Worm (Caenorhabditis elegans): ENCODE measurements around the gene str-131.

str-131 gene

DNA sequence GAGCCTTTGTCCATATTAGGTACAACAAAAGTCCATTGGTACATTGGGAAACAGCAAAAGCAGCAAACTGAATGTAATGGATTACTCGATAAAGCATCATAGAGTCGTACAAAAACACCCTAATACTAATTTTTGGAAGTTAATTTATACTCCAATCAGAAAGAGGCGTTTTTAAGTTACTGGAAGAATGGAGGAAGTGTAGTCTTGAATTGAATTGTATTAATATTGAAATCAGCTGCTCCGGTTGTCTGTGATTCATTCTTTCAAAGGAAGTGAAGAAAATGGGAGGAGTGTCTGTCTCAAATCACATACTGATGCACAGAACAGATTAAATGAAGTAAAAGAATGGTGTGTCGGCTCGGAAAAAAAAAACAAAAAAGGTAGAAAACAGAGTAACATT lies at the start of gene str-131:
Gene str-131, minus strand, starts transcription at position 101 of the 400 bp plus-strand sequence.
- TF ChIP-seq alr-1 (tag; optimal IDR thresholded peaks at IDR 0.05) (no peak), fos-1 (tag; optimal IDR thresholded peaks at IDR 0.05) (no peak), sma-9 (GFP tag; optimal IDR thresholded peaks at IDR 0.05) (no peak), sma-9 (tag; optimal IDR thresholded peaks at IDR 0.05) (no peak), R02D3.7 (tag; optimal IDR thresholded peaks at IDR 0.05) (no peak), aly-2 (tag; optimal IDR thresholded peaks at IDR 0.05) (no peak), sem-4 (tag; optimal IDR thresholded peaks at IDR 0.05) (no peak), nhr-11 (tag; optimal IDR thresholded peaks at IDR 0.05) (no peak), ztf-11 (tag; optimal IDR thresholded peaks at IDR 0.05) (no peak), elt-1 (tag; optimal IDR thresholded peaks at IDR 0.05) (no peak), mbf-1 (tag; optimal IDR thresholded peaks at IDR 0.05) (no peak), unc-62 (GFP tag; optimal IDR thresholded peaks at IDR 0.05) (no peak), ztf-4 (tag; optimal IDR thresholded peaks at IDR 0.05) (no peak), peb-1 (tag; optimal IDR thresholded peaks at IDR 0.05) (no peak), nhr-10 (tag; optimal IDR thresholded peaks at IDR 0.05) (no peak), crh-2 (tag; optimal IDR thresholded peaks at IDR 0.05) (no peak), gmeb-1 (tag; optimal IDR thresholded peaks at IDR 0.05) (no peak), lsy-2 (tag; optimal IDR thresholded peaks at IDR 0.05) (no peak), elt-3 (tag; optimal IDR thresholded peaks at IDR 0.05) (no peak)

- TF ChIP-seq lsy-2 (tag; optimal IDR thresholded peaks at IDR 0.05): no peak
These were observed 49.3 kb upstream of the str-131 start for ce11 chrV:8130812-8131211.

- peak; percentile 16 for TF ChIP-seq nhr-21 (tag; optimal IDR thresholded peaks at IDR 0.05)
- peak; percentile 45 for TF ChIP-seq crh-2 (tag; optimal IDR thresholded peaks at IDR 0.05)
- TF ChIP-seq zag-1 (tag; optimal IDR thresholded peaks at IDR 0.05): peak; percentile 76
- peak; percentile 48 for TF ChIP-seq fos-1 (tag; optimal IDR thresholded peaks at IDR 0.05)
- TF ChIP-seq ztf-11 (tag; optimal IDR thresholded peaks at IDR 0.05): no peak
- TF ChIP-seq ama-1 (optimal IDR thresholded peaks at IDR 0.05): peak; percentile 26
- TF ChIP-seq nhr-25 (tag; optimal IDR thresholded peaks at IDR 0.05): peak; percentile 2
- TF ChIP-seq ztf-4 (tag; optimal IDR thresholded peaks at IDR 0.05): peak; percentile 26
- TF ChIP-seq lsy-2 (tag; optimal IDR thresholded peaks at IDR 0.05): peak in 1 of 2 experiments; percentile 64
- TF ChIP-seq R02D3.7 (tag; optimal IDR thresholded peaks at IDR 0.05): no peak
- TF ChIP-seq aly-2 (tag; optimal IDR thresholded peaks at IDR 0.05): peak; percentile 35
- peak; percentile 55 for TF ChIP-seq mab-5 (tag; optimal IDR thresholded peaks at IDR 0.05)
- TF ChIP-seq F13H6.1 (tag; optimal IDR thresholded peaks at IDR 0.05): peak; percentile 49
- peak; percentile 70 for TF ChIP-seq sma-9 (GFP tag; optimal IDR thresholded peaks at IDR 0.05)
- TF ChIP-seq sma-9 (tag; optimal IDR thresholded peaks at IDR 0.05): no peak
- TF ChIP-seq nhr-129 (tag; optimal IDR thresholded peaks at IDR 0.05): peak; percentile 70
- TF ChIP-seq unc-55 (GFP tag; optimal IDR thresholded peaks at IDR 0.05): peak; percentile 62
- peak; percentile 92 for TF ChIP-seq C34F6.9 (tag; optimal IDR thresholded peaks at IDR 0.05)
- TF ChIP-seq nhr-23 (tag; optimal IDR thresholded peaks at IDR 0.05): no peak
- peak; percentile 14 for TF ChIP-seq egl-27 (tag; optimal IDR thresholded peaks at IDR 0.05)
- TF ChIP-seq elt-1 (tag; optimal IDR thresholded peaks at IDR 0.05): no peak
- peak in 1 of 2 experiments; percentile 61 for TF ChIP-seq mdl-1 (tag; optimal IDR thresholded peaks at IDR 0.05)
- TF ChIP-seq sem-4 (tag; optimal IDR thresholded peaks at IDR 0.05): no peak
- TF ChIP-seq nhr-11 (tag; optimal IDR thresholded peaks at IDR 0.05): no peak
- TF ChIP-seq lin-11 (tag; optimal IDR thresholded peaks at IDR 0.05): no peak
- TF ChIP-seq nhr-12 (tag; optimal IDR thresholded peaks at IDR 0.05): no peak
- TF ChIP-seq nhr-10 (tag; optimal IDR thresholded peaks at IDR 0.05): no peak
- peak; percentile 47 for TF ChIP-seq snpc-4 (tag; optimal IDR thresholded peaks at IDR 0.05)
- no peak for TF ChIP-seq gmeb-1 (tag; optimal IDR thresholded peaks at IDR 0.05)
These were observed 48.7 kb upstream of the str-131 start, which contains the start of gene snap-1 for ce11 chrV:8130149-8130661. snap-1 (plus strand) TSS chrV:8130611.

ce11 chrV:8129719-8130118 lies 48.2 kb upstream of the str-131 start:
- no peak for TF ChIP-seq nhr-25 (tag; optimal IDR thresholded peaks at IDR 0.05)
- TF ChIP-seq snpc-4 (tag; optimal IDR thresholded peaks at IDR 0.05): no peak
- no peak for TF ChIP-seq Y55F3AM.14 (GFP tag; optimal IDR thresholded peaks at IDR 0.05)
- TF ChIP-seq egl-27 (tag; optimal IDR thresholded peaks at IDR 0.05): no peak
- TF ChIP-seq alr-1 (tag; optimal IDR thresholded peaks at IDR 0.05): no peak
- no peak for TF ChIP-seq skn-1 (tag; optimal IDR thresholded peaks at IDR 0.05)
- no peak for TF ChIP-seq nhr-21 (tag; optimal IDR thresholded peaks at IDR 0.05)

Data from whole organism, L2 larva.